Fruit fly (Drosophila melanogaster): Measurements from ENCODE around the gene alrm.

- TF ChIP-seq esg (GFP tag; conservative IDR thresholded peaks at IDR 0.05), result no peak
- no peak for TF ChIP-seq B-H1 (GFP tag; IDR thresholded peaks at IDR 0.05)
- no peak for TF ChIP-seq CG17186 (GFP tag; optimal IDR thresholded peaks at IDR 0.05)
- no peak for TF ChIP-seq zf30C (GFP tag; optimal IDR thresholded peaks at IDR 0.05)
- no peak for TF ChIP-seq Awh (GFP tag; IDR thresholded peaks at IDR 0.05)
- TF ChIP-seq kay (GFP tag; optimal IDR thresholded peaks at IDR 0.05), result no peak
- TF ChIP-seq ap (GFP tag; IDR thresholded peaks at IDR 0.05), result no peak
- no peak for TF ChIP-seq Max (GFP tag; optimal IDR thresholded peaks at IDR 0.05)
These were observed 44.6 kb upstream of the alrm start for dm6 chr3R:25427175-25427574.
